Worm (Caenorhabditis elegans) whole organism, L3 larva: Measurements from ENCODE around the gene R11D1.13.

Experiments used
- ZK546.5 ChIP-seq: sonication (generic microtip); optimal IDR thresholded peaks from 2 replicates; lab custom pipeline; 2017; ENCODE audit warnings: missing biosample characterization, missing genetic modification characterization
- aly-2 ChIP-seq: fragments of 150-350 bp; optimal IDR thresholded peaks from 2 replicates; lab custom pipeline; 2014; ENCODE audit warnings: missing biosample characterization, missing genetic modification characterization
- ceh-16 ChIP-seq: sonication (generic microtip); optimal IDR thresholded peaks from 2 replicates; lab custom pipeline; 2017; ENCODE audit warnings: missing biosample characterization, missing genetic modification characterization
- ceh-28 ChIP-seq: fragments of 150-350 bp; optimal IDR thresholded peaks from 2 replicates; lab custom pipeline; 2014; ENCODE audit warnings: missing biosample characterization, missing genetic modification reagents, missing genetic modification characterization
- ceh-9 ChIP-seq: sonication (generic microtip); optimal IDR thresholded peaks from 2 replicates; lab custom pipeline; 2018; ENCODE audit warnings: missing biosample characterization, missing genetic modification characterization
- daf-12 ChIP-seq: fragments of 150-350 bp; optimal IDR thresholded peaks from 2 replicates; lab custom pipeline; 2014; ENCODE audit warnings: missing biosample characterization, missing genetic modification reagents, missing genetic modification characterization
- egl-27 ChIP-seq: sonication (generic microtip); optimal IDR thresholded peaks from 4 replicates; lab custom pipeline; 2017; ENCODE audit warnings: missing biosample characterization, missing genetic modification reagents, missing genetic modification characterization
- egl-5 ChIP-seq: fragments of 150-350 bp; optimal IDR thresholded peaks from 2 replicates; lab custom pipeline; 2017; ENCODE audit warnings: missing biosample characterization, missing genetic modification reagents, missing genetic modification characterization, inconsistent platforms
- elt-1 ChIP-seq: fragments of 150-350 bp; optimal IDR thresholded peaks from 2 replicates; lab custom pipeline; 2014; ENCODE audit warnings: missing biosample characterization, missing genetic modification characterization
- elt-2 ChIP-seq: sonication (generic microtip); optimal IDR thresholded peaks from 2 replicates; lab custom pipeline; 2016; ENCODE audit warnings: missing genetic modification reagents, mild to moderate bottlenecking, missing genetic modification characterization, missing compliant biosample characterization
- elt-3 ChIP-seq, 3 experiments: fragments of 150-350 bp in 1 of 3; sonication (generic microtip) in 2 of 3; optimal IDR thresholded peaks; 2 replicates in 2 of 3; 4 replicates in 1 of 3; lab custom pipeline; 2014 to 2017; ENCODE audit warnings: missing biosample characterization in 3 of 3, missing genetic modification characterization in 3 of 3
- eor-1 ChIP-seq, 2 experiments: fragments of 150-350 bp; optimal IDR thresholded peaks; 2 replicates each; lab custom pipeline; 2014 to 2018; ENCODE audit warnings: missing biosample characterization in 2 of 2, missing genetic modification characterization in 2 of 2
- fkh-10 ChIP-seq: sonication (generic microtip); optimal IDR thresholded peaks from 2 replicates; lab custom pipeline; 2017; ENCODE audit warnings: missing biosample characterization, missing genetic modification reagents, missing genetic modification characterization
- fkh-2 ChIP-seq: fragments of 150-350 bp; optimal IDR thresholded peaks from 2 replicates; lab custom pipeline; 2014; ENCODE audit warnings: missing biosample characterization, missing genetic modification reagents, missing genetic modification characterization
- fos-1 ChIP-seq: fragments of 150-350 bp; optimal IDR thresholded peaks from 2 replicates; lab custom pipeline; 2014; ENCODE audit warnings: missing biosample characterization, missing genetic modification characterization
- lin-15B ChIP-seq: fragments of 150-350 bp; optimal IDR thresholded peaks from 2 replicates; lab custom pipeline; 2014; ENCODE audit warnings: missing biosample characterization, missing genetic modification characterization
- lin-39 ChIP-seq: fragments of 150-350 bp; optimal IDR thresholded peaks from 2 replicates; lab custom pipeline; 2018; ENCODE audit warnings: missing biosample characterization, missing genetic modification reagents, missing genetic modification characterization
- lsy-12 ChIP-seq: sonication (generic microtip); optimal IDR thresholded peaks from 2 replicates; lab custom pipeline; 2016; ENCODE audit warnings: mild to moderate bottlenecking, missing genetic modification characterization, missing compliant biosample characterization
- mdl-1 ChIP-seq: fragments of 150-350 bp; optimal IDR thresholded peaks from 2 replicates; lab custom pipeline; 2014; ENCODE audit warnings: missing biosample characterization, missing genetic modification characterization
- mml-1 ChIP-seq: fragments of 150-350 bp; sonication (generic microtip); optimal IDR thresholded peaks from 3 replicates; lab custom pipeline; 2014; ENCODE audit warnings: missing biosample characterization, missing genetic modification characterization
- nfya-1 ChIP-seq: sonication (generic microtip); optimal IDR thresholded peaks from 2 replicates; lab custom pipeline; 2017; ENCODE audit warnings: missing genetic modification characterization, mild to moderate bottlenecking, missing compliant biosample characterization, antibody characterized with exemption, moderate library complexity; ENCODE audit not compliant: insufficient read depth
- nhr-11 ChIP-seq: fragments of 150-350 bp; optimal IDR thresholded peaks from 2 replicates; lab custom pipeline; 2014; ENCODE audit warnings: missing biosample characterization, missing genetic modification characterization
- nhr-12 ChIP-seq: fragments of 150-350 bp; optimal IDR thresholded peaks from 2 replicates; lab custom pipeline; 2014; ENCODE audit warnings: missing biosample characterization, missing genetic modification characterization
- nhr-23 ChIP-seq: fragments of 150-350 bp; optimal IDR thresholded peaks from 2 replicates; lab custom pipeline; 2014; ENCODE audit warnings: missing biosample characterization, missing genetic modification reagents, missing genetic modification characterization
- nhr-237 ChIP-seq: fragments of 150-350 bp; optimal IDR thresholded peaks from 2 replicates; lab custom pipeline; 2014; ENCODE audit warnings: missing biosample characterization, missing genetic modification characterization
- nhr-43 ChIP-seq: sonication (generic microtip); optimal IDR thresholded peaks from 2 replicates; lab custom pipeline; 2016; ENCODE audit warnings: mild to moderate bottlenecking, missing genetic modification characterization, missing compliant biosample characterization; ENCODE audit not compliant: poor library complexity, severe bottlenecking
- nhr-67 ChIP-seq: fragments of 150-350 bp; optimal IDR thresholded peaks from 2 replicates; lab custom pipeline; 2014; ENCODE audit warnings: missing biosample characterization, missing genetic modification characterization
- nhr-77 ChIP-seq: fragments of 150-350 bp; optimal IDR thresholded peaks from 2 replicates; lab custom pipeline; 2014; ENCODE audit warnings: missing biosample characterization, missing genetic modification characterization
- skn-1 ChIP-seq: fragments of 150-350 bp; optimal IDR thresholded peaks from 2 replicates; lab custom pipeline; 2014; ENCODE audit warnings: missing biosample characterization, missing genetic modification characterization
- snpc-4 ChIP-seq: fragments of 150-350 bp; optimal IDR thresholded peaks from 2 replicates; lab custom pipeline; 2014; ENCODE audit warnings: missing biosample characterization, missing genetic modification characterization
- tbx-2 ChIP-seq: sonication (generic microtip); optimal IDR thresholded peaks from 2 replicates; lab custom pipeline; 2016; ENCODE audit warnings: mild to moderate bottlenecking, missing genetic modification characterization, missing compliant biosample characterization
- unc-39 ChIP-seq: sonication (generic microtip); optimal IDR thresholded peaks from 4 replicates; lab custom pipeline; 2017; ENCODE audit warnings: missing biosample characterization, missing genetic modification characterization
- ztf-11 ChIP-seq: fragments of 150-350 bp; optimal IDR thresholded peaks from 2 replicates; lab custom pipeline; 2014; ENCODE audit warnings: missing biosample characterization, missing genetic modification characterization

The R11D1.13 gene

DNA sequence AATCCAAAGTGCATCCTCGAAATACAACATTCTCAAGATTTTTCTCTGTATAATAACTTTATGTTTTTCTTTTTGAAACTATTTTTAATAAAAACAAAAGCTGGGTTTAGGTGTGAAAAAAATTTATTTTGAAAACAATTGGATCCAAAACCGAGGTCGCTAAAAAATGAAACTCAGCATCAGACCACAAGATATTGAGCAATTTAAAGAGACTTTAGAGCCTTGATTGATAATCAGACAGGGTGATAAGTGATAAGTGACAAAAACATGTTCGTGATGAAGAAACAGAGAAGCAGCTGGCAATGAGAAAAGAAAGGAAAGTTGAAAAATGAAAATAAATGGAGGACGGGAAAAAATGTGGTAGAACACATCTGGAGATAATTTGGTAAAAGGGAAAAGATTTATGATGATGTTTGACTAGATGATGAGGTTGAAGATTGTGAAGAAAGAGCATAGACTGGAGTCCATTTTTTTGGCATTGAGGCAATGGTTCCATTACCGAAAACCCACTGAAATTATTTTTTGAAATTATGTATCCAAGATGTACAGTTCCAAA lies 24.6 kb downstream of the R11D1.13 start, which contains the start of gene C15C8.6:
Gene C15C8.6 (minus strand): TSS at position 51 of the 556 bp plus-strand sequence.
- TF ChIP-seq unc-39 (no peak), lin-15B (tag; lab: Kevin White, UChicago) (no peak), mdl-1 (tag; lab: Kevin White, UChicago) (no peak), daf-12 (tag; lab: Kevin White, UChicago) (no peak), skn-1 (tag; lab: Kevin White, UChicago) (no peak), nhr-43 (tag; lab: Kevin White, UChicago) (no peak), nhr-237 (tag; lab: Kevin White, UChicago) (no peak), egl-27 (tag; lab: Kevin White, UChicago) (no peak), mml-1 (tag; lab: Kevin White, UChicago) (no peak), nhr-11 (tag; lab: Kevin White, UChicago) (no peak), snpc-4 (tag; lab: Kevin White, UChicago) (no peak), nhr-12 (no peak), aly-2 (tag; lab: Kevin White, UChicago) (no peak), ZK546.5 (tag; lab: Kevin White, UChicago) (no peak), nhr-23 (no peak), tbx-2 (tag; lab: Kevin White, UChicago) (no peak), nfya-1 (tag; lab: Kevin White, UChicago) (no peak), egl-5 (tag; lab: Kevin White, UChicago) (no peak)
- TF ChIP-seq, all 47 proteins: peak for 0

DNA sequence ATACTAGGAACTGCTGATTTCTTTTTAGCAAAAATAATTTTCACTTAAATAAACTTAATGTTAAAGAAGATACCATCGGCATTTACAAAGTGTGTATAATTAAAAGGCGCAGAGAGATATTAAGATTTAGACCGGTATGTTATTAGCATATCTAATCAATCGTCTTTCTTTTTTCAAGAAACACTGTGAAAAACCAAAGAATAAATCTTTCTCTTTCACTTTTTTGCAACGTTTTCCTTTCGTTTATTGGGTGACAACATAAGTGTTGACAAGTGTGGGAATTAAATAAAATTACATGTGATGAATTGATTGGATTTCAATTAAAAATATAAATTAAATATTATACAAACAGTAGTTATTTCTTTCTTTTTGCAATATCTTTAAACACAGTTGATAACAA lies 25.5 kb downstream of the R11D1.13 start, which contains the start of gene C15C8.8:
Gene C15C8.8 (minus strand): TSS at position 101 of the 400 bp plus-strand sequence.
- no peak for TF ChIP-seq lsy-12
- TF ChIP-seq elt-3 (tag; optimal IDR thresholded peaks at IDR 0.05; lab: Kevin White, UChicago), result no peak
- TF ChIP-seq fkh-10 (GFP tag; lab: Kevin White, UChicago), result no peak
- TF ChIP-seq elt-1 (tag; lab: Kevin White, UChicago), result no peak
- TF ChIP-seq fkh-2 (tag; lab: Kevin White, UChicago), result no peak
- TF ChIP-seq aly-2 (tag; lab: Kevin White, UChicago), result no peak
- no peak for TF ChIP-seq snpc-4 (tag; lab: Kevin White, UChicago)
- TF ChIP-seq egl-5 (tag; lab: Kevin White, UChicago), result no peak
- no peak for TF ChIP-seq unc-39
- no peak for TF ChIP-seq nfya-1 (tag; lab: Kevin White, UChicago)
- no peak for TF ChIP-seq lin-15B (tag; lab: Kevin White, UChicago)
- no peak for TF ChIP-seq skn-1 (tag; lab: Kevin White, UChicago)
- no peak for TF ChIP-seq ceh-9 (tag; lab: Kevin White, UChicago)
- TF ChIP-seq ceh-28 (tag; lab: Kevin White, UChicago), result no peak
- no peak for TF ChIP-seq nhr-77 (tag; lab: Kevin White, UChicago)
- TF ChIP-seq tbx-2 (tag; lab: Kevin White, UChicago), result no peak
- no peak for TF ChIP-seq eor-1 (tag; optimal IDR thresholded peaks at IDR 0.05; lab: Kevin White, UChicago)
- no peak for TF ChIP-seq nhr-11 (tag; lab: Kevin White, UChicago)
- TF ChIP-seq elt-2 (tag; lab: Kevin White, UChicago), result no peak

DNA sequence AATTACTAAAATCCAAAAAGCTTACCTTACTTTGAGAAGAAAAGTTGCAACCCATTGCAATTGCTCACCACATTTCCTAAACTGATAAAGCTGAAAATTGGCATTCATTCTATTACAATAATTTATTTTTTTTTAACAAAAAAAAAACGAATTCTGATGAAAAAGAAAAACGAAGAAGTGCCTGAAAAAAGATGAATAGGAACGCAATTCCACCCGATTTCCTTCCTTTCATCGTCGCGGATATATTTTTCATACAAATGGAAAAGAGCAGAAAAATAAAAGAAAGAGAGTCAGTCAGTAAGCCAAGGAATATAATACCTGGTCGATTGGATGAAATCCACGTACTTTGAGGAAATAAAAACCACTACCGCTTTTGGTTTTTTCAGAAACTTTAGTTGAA lies 27.9 kb downstream of the R11D1.13 start, which contains the start of gene gpa-13:
Gene gpa-13 (minus strand): TSS at position 101 of the 400 bp plus-strand sequence.
- TF ChIP-seq egl-27 (tag; lab: Kevin White, UChicago), result no peak
- no peak for TF ChIP-seq elt-2 (tag; lab: Kevin White, UChicago)
- TF ChIP-seq nhr-237 (tag; lab: Kevin White, UChicago), result no peak
- TF ChIP-seq tbx-2 (tag; lab: Kevin White, UChicago), result no peak
- no peak for TF ChIP-seq elt-3 (tag; optimal IDR thresholded peaks at IDR 0.05; lab: Kevin White, UChicago)
- TF ChIP-seq elt-1 (tag; lab: Kevin White, UChicago), result no peak
- no peak for TF ChIP-seq nhr-67
- TF ChIP-seq unc-39, result no peak
- TF ChIP-seq, all 47 proteins: peak for 0

DNA sequence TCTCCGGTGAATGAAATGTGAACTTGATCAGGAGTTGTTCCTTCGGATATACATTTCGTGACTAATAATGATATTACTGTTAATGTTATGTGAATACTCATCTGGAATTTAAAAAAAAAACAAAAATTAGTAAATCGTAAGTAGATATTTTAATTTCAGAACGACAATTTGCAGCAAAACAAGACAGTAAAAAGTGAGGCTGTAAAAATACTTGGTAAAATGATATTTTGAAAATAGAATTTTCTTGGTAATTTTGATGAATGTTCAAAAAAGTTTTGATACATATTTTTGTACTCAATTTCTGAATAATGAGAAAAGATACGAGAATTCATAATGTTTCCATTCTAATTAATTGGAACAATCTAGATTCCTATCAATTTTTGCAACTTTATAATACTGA lies 32.7 kb downstream of the R11D1.13 start, which contains the start of gene papl-1:
Gene papl-1 (minus strand): TSS at position 101 of the 400 bp plus-strand sequence.
- no peak for TF ChIP-seq ceh-16 (tag; lab: Kevin White, UChicago)
- no peak for TF ChIP-seq lin-15B (tag; lab: Kevin White, UChicago)
- TF ChIP-seq nhr-77 (tag; lab: Kevin White, UChicago), result no peak
- TF ChIP-seq egl-5 (tag; lab: Kevin White, UChicago), result no peak
- no peak for TF ChIP-seq eor-1 (tag; optimal IDR thresholded peaks at IDR 0.05; lab: Kevin White, UChicago)
- no peak for TF ChIP-seq fos-1 (tag; lab: Kevin White, UChicago)
- no peak for TF ChIP-seq nhr-11 (tag; lab: Kevin White, UChicago)
- no peak for TF ChIP-seq ZK546.5 (tag; lab: Kevin White, UChicago)
- no peak for TF ChIP-seq ceh-9 (tag; lab: Kevin White, UChicago)
- no peak for TF ChIP-seq lin-39 (tag; lab: Kevin White, UChicago)
- no peak for TF ChIP-seq snpc-4 (tag; lab: Kevin White, UChicago)
- no peak for TF ChIP-seq ztf-11 (tag; lab: Kevin White, UChicago)
- TF ChIP-seq, all 47 proteins: peak for 0
